Fruit fly (Drosophila melanogaster) whole organism, prepupa: Measurements from ENCODE around the gene Vha26.

Source experiments
- Hr4 ChIP-seq: fragments of 200-800 bp; sonication (Bioruptor generic); optimal IDR thresholded peaks from 3 replicates; lab custom pipeline; 2016; ENCODE audit warnings: missing biosample characterization, missing genetic modification characterization
- acj6 ChIP-seq: fragments of 200-800 bp; sonication (Bioruptor generic); optimal IDR thresholded peaks from 3 replicates; lab custom pipeline; 2016; ENCODE audit warnings: missing biosample characterization, missing genetic modification characterization
- spab ChIP-seq: fragments of 200-800 bp; sonication (Bioruptor generic); optimal IDR thresholded peaks from 2 replicates; lab custom pipeline; 2017; ENCODE audit warnings: missing biosample characterization, mild to moderate bottlenecking, missing genetic modification characterization, missing genetic modification reagents
- svp ChIP-seq: fragments of 200-800 bp; sonication (Bioruptor generic); peaks from one replicate; lab custom pipeline; 2016; ENCODE audit warnings: missing biosample characterization, missing genetic modification characterization

dm6 chr3R:5550452-5550851, 41.1 kb upstream of the Vha26 start:
- TF ChIP-seq Hr4 (GFP tag; lab: Kevin White, UChicago) = no peak
- TF ChIP-seq svp (GFP tag; lab: Kevin White, UChicago) = no peak
- TF ChIP-seq acj6 = no peak
- no peak for TF ChIP-seq spab
